Worm (Caenorhabditis elegans) whole organism, L1 larva: ENCODE measurements around the gene eelo-1.
A peak's percentile ranks its signal among the peaks of the same experiment; 100 is the strongest.

Experiments
- C04F5.9 ChIP-seq: sonication (generic microtip); optimal IDR thresholded peaks from 2 replicates; lab custom pipeline; 2016; ENCODE audit warnings: missing genetic modification characterization, missing compliant biosample characterization
- C16A3.4 ChIP-seq: fragments of 150-350 bp; optimal IDR thresholded peaks from 2 replicates; lab custom pipeline; 2014; ENCODE audit warnings: missing biosample characterization, missing genetic modification characterization
- F16B12.6 ChIP-seq: fragments of 150-350 bp; optimal IDR thresholded peaks from 2 replicates; lab custom pipeline; 2014; ENCODE audit warnings: missing biosample characterization, missing genetic modification characterization
- alr-1 ChIP-seq: fragments of 200-800 bp; sonication (Bioruptor generic); optimal IDR thresholded peaks from 2 replicates; lab custom pipeline; 2018; ENCODE audit warnings: borderline replicate concordance, mild to moderate bottlenecking, missing genetic modification characterization, missing compliant biosample characterization
- ama-1 ChIP-seq: fragments of 150-350 bp; optimal IDR thresholded peaks from 2 replicates; lab custom pipeline; 2014
- ceh-8 ChIP-seq: fragments of 200-800 bp; sonication (Bioruptor generic); optimal IDR thresholded peaks from 2 replicates; lab custom pipeline; 2018; ENCODE audit warnings: mild to moderate bottlenecking, missing genetic modification characterization, moderate library complexity, missing compliant biosample characterization
- ceh-82 ChIP-seq, 3 experiments: fragments of 150-350 bp in 1 of 3; sonication (generic microtip) in 2 of 3; optimal IDR thresholded peaks; 2 replicates each; lab custom pipeline; 2014 to 2017; ENCODE audit warnings: missing biosample characterization in 3 of 3, missing genetic modification characterization in 3 of 3
- ceh-88 ChIP-seq: fragments of 200-800 bp; sonication (Bioruptor generic); IDR thresholded peaks from 2 replicates; pipeline ENCODE4 v1.3.6; 2022; ENCODE audit warnings: missing genetic modification characterization, missing compliant biosample characterization
- dsc-1 ChIP-seq: sonication (generic microtip); optimal IDR thresholded peaks from 2 replicates; lab custom pipeline; 2016; ENCODE audit warnings: mild to moderate bottlenecking, missing genetic modification characterization, missing compliant biosample characterization
- efl-1 ChIP-seq, 4 experiments: fragments of 150-350 bp; optimal IDR thresholded peaks in 3 of 4; peaks in 1 of 4; 1 replicate in 1 of 4; 2 replicates in 3 of 4; lab custom pipeline; 2014; ENCODE audit warnings: missing biosample characterization in 2 of 4, missing genetic modification characterization in 2 of 4, missing genetic modification reagents in 2 of 4
- efl-3 ChIP-seq: fragments of 200-800 bp; sonication (Bioruptor generic); optimal IDR thresholded peaks from 2 replicates; lab custom pipeline; 2018; ENCODE audit warnings: mild to moderate bottlenecking, missing genetic modification characterization, missing compliant biosample characterization
- egl-13 ChIP-seq: sonication (generic microtip); optimal IDR thresholded peaks from 2 replicates; lab custom pipeline; 2016; ENCODE audit warnings: missing genotype, missing genetic modification reagents, missing genetic modification characterization, missing compliant biosample characterization
- fkh-10 ChIP-seq: sonication (generic microtip); optimal IDR thresholded peaks from 2 replicates; lab custom pipeline; 2017; ENCODE audit warnings: missing biosample characterization, missing genetic modification reagents, missing genetic modification characterization
- fkh-4 ChIP-seq: sonication (generic microtip); optimal IDR thresholded peaks from 2 replicates; lab custom pipeline; 2016; ENCODE audit warnings: missing compliant biosample characterization, missing genetic modification characterization, borderline replicate concordance
- fkh-8 ChIP-seq: sonication (generic microtip); optimal IDR thresholded peaks from 2 replicates; lab custom pipeline; 2016; ENCODE audit warnings: mild to moderate bottlenecking, missing genetic modification characterization, missing compliant biosample characterization
- fos-1 ChIP-seq: fragments of 150-350 bp; optimal IDR thresholded peaks from 2 replicates; lab custom pipeline; 2014; ENCODE audit warnings: missing biosample characterization, missing genetic modification characterization
- hlh-4 ChIP-seq: sonication (generic microtip); optimal IDR thresholded peaks from 2 replicates; lab custom pipeline; 2016; ENCODE audit warnings: mild to moderate bottlenecking, missing genetic modification characterization, missing compliant biosample characterization
- irx-1 ChIP-seq: sonication (generic microtip); optimal IDR thresholded peaks from 2 replicates; lab custom pipeline; 2016; ENCODE audit warnings: missing genetic modification characterization, missing compliant biosample characterization
- isw-1 ChIP-seq: fragments of 200-800 bp; sonication (Bioruptor generic); IDR thresholded peaks from 2 replicates; pipeline ENCODE4 v1.3.6; 2022; ENCODE audit warnings: missing genetic modification characterization, missing compliant biosample characterization
- lin-15B ChIP-seq: fragments of 150-350 bp; sonication (generic microtip); optimal IDR thresholded peaks from 3 replicates; lab custom pipeline; 2014; ENCODE audit warnings: missing biosample characterization, missing genetic modification characterization
- lin-39 ChIP-seq: fragments of 150-350 bp; optimal IDR thresholded peaks from 2 replicates; lab custom pipeline; 2014; ENCODE audit warnings: missing biosample characterization, missing genetic modification reagents, missing genetic modification characterization
- mab-9 ChIP-seq: fragments of 200-800 bp; sonication (Bioruptor generic); IDR thresholded peaks from 2 replicates; pipeline ENCODE4 v1.3.6; 2022; ENCODE audit warnings: missing genetic modification reagents, missing genetic modification characterization, missing compliant biosample characterization
- mdl-1 ChIP-seq, 2 experiments: fragments of 150-350 bp; optimal IDR thresholded peaks; 2 replicates each; lab custom pipeline; 2014 to 2017; ENCODE audit warnings: missing biosample characterization in 2 of 2, missing genetic modification characterization in 2 of 2, inconsistent platforms in 1 of 2
- mep-1 ChIP-seq: fragments of 150-350 bp; optimal IDR thresholded peaks from 2 replicates; lab custom pipeline; 2014; ENCODE audit warnings: missing biosample characterization, missing genetic modification characterization
- nhr-12 ChIP-seq: sonication (generic microtip); optimal IDR thresholded peaks from 2 replicates; lab custom pipeline; 2017; ENCODE audit warnings: missing biosample characterization, missing genetic modification characterization
- nhr-237 ChIP-seq: fragments of 150-350 bp; optimal IDR thresholded peaks from 2 replicates; lab custom pipeline; 2014; ENCODE audit warnings: missing biosample characterization, missing genetic modification characterization
- nhr-47 ChIP-seq: sonication (generic microtip); optimal IDR thresholded peaks from 2 replicates; lab custom pipeline; 2016; ENCODE audit warnings: mild to moderate bottlenecking, missing genetic modification characterization, moderate library complexity, missing compliant biosample characterization
- nhr-76 ChIP-seq: sonication (generic microtip); optimal IDR thresholded peaks from 2 replicates; lab custom pipeline; 2017; ENCODE audit warnings: missing biosample characterization, missing genetic modification characterization
- nhr-84 ChIP-seq: sonication (generic microtip); optimal IDR thresholded peaks from 2 replicates; lab custom pipeline; 2017; ENCODE audit warnings: missing biosample characterization, missing genetic modification characterization
- pqm-1 ChIP-seq: sonication (generic microtip); optimal IDR thresholded peaks from 3 replicates; lab custom pipeline; 2017; ENCODE audit warnings: missing biosample characterization, missing genetic modification characterization
- rnt-1 ChIP-seq: sonication (generic microtip); optimal IDR thresholded peaks from 2 replicates; lab custom pipeline; 2016; ENCODE audit warnings: mild to moderate bottlenecking, missing genetic modification characterization, moderate library complexity, missing compliant biosample characterization
- skn-1 ChIP-seq: fragments of 150-350 bp; optimal IDR thresholded peaks from 2 replicates; lab custom pipeline; 2014; ENCODE audit warnings: missing biosample characterization, missing genetic modification characterization
- sup-37 ChIP-seq: fragments of 200-800 bp; sonication (Bioruptor generic); optimal IDR thresholded peaks from 2 replicates; lab custom pipeline; 2018; ENCODE audit warnings: mild to moderate bottlenecking, missing genetic modification characterization, missing compliant biosample characterization
- tbx-2 ChIP-seq: sonication (generic microtip); optimal IDR thresholded peaks from 2 replicates; lab custom pipeline; 2016; ENCODE audit warnings: missing genetic modification characterization, missing compliant biosample characterization
- unc-30 ChIP-seq: sonication (generic microtip); optimal IDR thresholded peaks from 2 replicates; lab custom pipeline; 2017; ENCODE audit warnings: missing biosample characterization, missing genetic modification characterization
- unc-62 ChIP-seq: fragments of 150-350 bp; optimal IDR thresholded peaks from 2 replicates; lab custom pipeline; 2014; ENCODE audit warnings: missing biosample characterization, missing genetic modification reagents, missing genetic modification characterization
- unc-86 ChIP-seq: sonication (generic microtip); optimal IDR thresholded peaks from 2 replicates; lab custom pipeline; 2016; ENCODE audit warnings: missing genetic modification characterization, missing compliant biosample characterization
- unc-98 ChIP-seq: fragments of 200-800 bp; sonication (Bioruptor generic); IDR thresholded peaks from 2 replicates; pipeline ENCODE4 v1.3.6; 2022; ENCODE audit warnings: missing genetic modification characterization, missing compliant biosample characterization
- xbp-1 ChIP-seq: sonication (generic microtip); optimal IDR thresholded peaks from 2 replicates; lab custom pipeline; 2016; ENCODE audit warnings: missing genetic modification characterization, missing compliant biosample characterization
- zip-4 ChIP-seq: fragments of 200-800 bp; sonication (Bioruptor generic); optimal IDR thresholded peaks from 2 replicates; lab custom pipeline; 2018; ENCODE audit warnings: mild to moderate bottlenecking, missing genetic modification characterization, moderate library complexity, missing compliant biosample characterization
- ztf-11 ChIP-seq, 2 experiments: sonication (generic microtip); optimal IDR thresholded peaks; 2 replicates each; lab custom pipeline; 2016 to 2017; ENCODE audit warnings: missing genetic modification characterization in 2 of 2, missing biosample characterization in 1 of 2, missing compliant biosample characterization in 1 of 2

The eelo-1 gene

DNA sequence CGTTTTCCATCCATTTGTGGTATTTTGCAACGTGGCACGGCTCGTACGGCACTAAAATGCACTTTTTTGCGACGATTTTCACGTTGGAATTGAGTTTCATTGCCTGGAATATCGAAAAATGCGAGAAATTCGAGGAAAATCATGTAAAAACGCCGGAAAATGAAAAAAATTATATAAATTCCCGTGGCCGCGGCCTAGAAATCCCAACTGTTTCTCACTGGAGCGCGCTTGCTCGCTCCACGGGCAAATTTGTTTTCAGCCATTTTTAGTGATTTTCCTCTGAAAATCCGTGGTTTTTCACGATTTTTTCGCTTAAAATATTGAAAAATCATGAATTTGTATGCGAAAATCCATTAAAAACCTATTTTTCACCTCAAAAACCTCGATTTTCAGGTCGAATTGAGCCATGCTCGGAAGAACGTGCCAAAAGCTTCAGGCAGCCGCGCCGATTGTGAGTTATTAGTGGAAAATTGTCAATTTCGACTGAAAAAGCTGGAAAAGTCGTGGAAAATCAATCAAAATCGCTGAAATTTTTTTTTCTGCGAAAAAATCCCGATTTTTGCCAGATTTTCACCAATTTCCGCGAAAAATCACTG, 18.1 kb downstream of the eelo-1 start, which contains the start of the genes Y67D2.5 and cisd-3.2 (continued):
- TF ChIP-seq dsc-1 (tag; lab: Kevin White, UChicago) (peak; percentile 43), nhr-237 (no peak), xbp-1 (tag; lab: Kevin White, UChicago) (peak; percentile 43), unc-98 (GFP tag; lab: Robert Waterston, UW) (no peak; the same call in 1 of the 2 replicates), ceh-8 (GFP tag; lab: Kevin White, UChicago) (no peak), ama-1 (no peak), mab-9 (GFP tag; lab: Robert Waterston, UW) (no peak), irx-1 (tag; lab: Kevin White, UChicago) (peak; percentile 67), mep-1 (peak; percentile 56), fos-1 (tag; lab: Kevin White, UChicago) (no peak), pqm-1 (tag; lab: Kevin White, UChicago) (no peak), zip-4 (GFP tag; lab: Kevin White, UChicago) (no peak), tbx-2 (tag; lab: Kevin White, UChicago) (peak; percentile 43), C04F5.9 (tag; lab: Kevin White, UChicago) (no peak), lin-39 (tag; lab: Kevin White, UChicago) (no peak), mdl-1 (tag; optimal IDR thresholded peaks at IDR 0.05; lab: Kevin White, UChicago) (no peak), F16B12.6 (peak; percentile 25), rnt-1 (peak; percentile 87), nhr-12 (tag; lab: Kevin White, UChicago) (no peak), ceh-88 (GFP tag; lab: Robert Waterston, UW) (no peak), alr-1 (no peak), unc-30 (tag; lab: Kevin White, UChicago) (no peak), unc-62 (GFP tag; lab: Kevin White, UChicago) (no peak), lin-15B (peak; percentile 59), isw-1 (GFP tag; lab: Robert Waterston, UW) (peak; percentile 21; the same call in 1 of the 2 replicates), nhr-84 (tag; lab: Kevin White, UChicago) (no peak), egl-13 (tag; lab: Kevin White, UChicago) (peak; percentile 37), sup-37 (no peak), ceh-82 (tag; optimal IDR thresholded peaks at IDR 0.05; lab: Kevin White, UChicago) (peak; percentile 10 to 52 (median 51)), fkh-8 (peak; percentile 57), efl-3 (GFP tag; lab: Kevin White, UChicago) (no peak), efl-1 (optimal IDR thresholded peaks at IDR 0.05; lab: Kevin White, UChicago) (peak; percentile 19 to 56), efl-1 (GFP tag; optimal IDR thresholded peaks at IDR 0.05 in 1 of 2; lab: Kevin White, UChicago) (peak; percentile 61 to 93), C16A3.4 (tag; lab: Kevin White, UChicago) (peak; percentile 36), nhr-47 (tag; lab: Kevin White, UChicago) (no peak), nhr-76 (tag; lab: Kevin White, UChicago) (no peak), fkh-10 (GFP tag; lab: Kevin White, UChicago) (no peak), ztf-11 (tag; optimal IDR thresholded peaks at IDR 0.05; lab: Kevin White, UChicago) (peak in 1 of 2 experiments; percentile 55)

DNA sequence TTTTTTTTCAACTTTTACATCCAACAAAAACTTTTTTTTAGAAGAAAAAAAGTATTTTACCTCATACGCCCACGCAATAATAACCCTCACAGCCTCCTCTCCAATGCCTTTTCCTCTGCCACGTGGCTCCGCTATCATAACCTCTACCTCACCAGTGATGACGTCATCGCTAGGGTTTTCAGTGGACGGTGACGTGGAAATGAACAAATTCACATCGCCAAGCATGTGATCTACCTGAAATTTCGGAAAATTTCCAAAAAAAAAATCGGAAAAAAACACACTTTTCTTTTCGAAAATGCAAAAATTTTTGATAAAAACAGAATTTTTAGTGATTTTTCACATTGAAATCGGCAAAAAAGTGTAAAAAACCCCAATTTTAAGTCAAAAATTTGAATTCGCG, 19.0 kb downstream of the eelo-1 start:
- TF ChIP-seq hlh-4 (no peak), skn-1 (tag; lab: Kevin White, UChicago) (no peak), nhr-237 (no peak)

DNA sequence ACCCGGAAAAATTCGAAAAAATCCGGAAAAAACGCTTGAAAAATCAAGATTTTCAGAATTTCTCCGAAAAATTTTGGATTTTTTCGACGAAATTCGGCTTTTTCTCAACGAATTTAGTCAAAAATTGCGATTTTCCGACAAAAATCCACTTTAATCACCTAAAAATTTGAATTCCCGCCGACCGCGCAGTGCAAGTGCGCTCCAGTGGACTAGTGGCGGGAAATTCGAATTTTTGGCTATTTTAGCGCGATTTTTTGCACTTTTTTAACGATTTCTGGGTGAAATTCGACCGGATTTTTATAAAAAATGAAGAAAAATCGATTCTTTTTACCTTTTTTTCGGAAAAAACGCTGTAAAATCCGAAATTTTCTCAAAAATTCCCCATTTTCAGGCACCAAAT, 23.9 kb downstream of the eelo-1 start:
- TF ChIP-seq efl-1 (optimal IDR thresholded peaks at IDR 0.05; lab: Kevin White, UChicago) (no peak), efl-1 (GFP tag; optimal IDR thresholded peaks at IDR 0.05 in 1 of 2; lab: Kevin White, UChicago) (peak; percentile 8 to 45), ceh-88 (GFP tag; lab: Robert Waterston, UW) (no peak), fkh-4 (no peak), unc-86 (no peak), mab-9 (GFP tag; lab: Robert Waterston, UW) (no peak)
